Worm (Caenorhabditis elegans): Measurements from ENCODE around the gene C01G10.18.
A peak's percentile ranks its signal among the peaks of the same experiment; 100 is the strongest.

The C01G10.18 gene

ce11 chrV:15133812-15134211 is 45.3 kb upstream of the C01G10.18 start:
- TF ChIP-seq nhr-111 (GFP tag; optimal IDR thresholded peaks at IDR 0.05) (no peak), F37D6.2 (tag; optimal IDR thresholded peaks at IDR 0.05) (no peak), lin-29 (GFP tag; IDR thresholded peaks at IDR 0.05) (no peak), dmd-6 (GFP tag; IDR thresholded peaks at IDR 0.05) (peak; percentile 16; the same call in 1 of the 2 replicates), zip-11 (GFP tag; IDR thresholded peaks at IDR 0.05) (no peak), lir-3 (tag; optimal IDR thresholded peaks at IDR 0.05) (no peak), T26A8.4 (GFP tag; IDR thresholded peaks at IDR 0.05) (no peak), mdt-29 (GFP tag; IDR thresholded peaks at IDR 0.05) (no peak), F10B5.3 (tag; optimal IDR thresholded peaks at IDR 0.05) (no peak), daf-16 (GFP tag; optimal IDR thresholded peaks at IDR 0.05) (no peak), daf-16 (tag; optimal IDR thresholded peaks at IDR 0.05) (peak; percentile 25), R02D3.7 (tag; optimal IDR thresholded peaks at IDR 0.05) (no peak), duxl-1 (tag; optimal IDR thresholded peaks at IDR 0.05; ENCODE audit: poor library complexity) (no peak), hlh-30 (tag; optimal IDR thresholded peaks at IDR 0.05; ENCODE audit: insufficient read depth) (no peak), tra-1 (GFP tag; IDR thresholded peaks at IDR 0.05) (no peak), hlh-11 (tag; optimal IDR thresholded peaks at IDR 0.05) (no peak), ztf-7 (tag; optimal IDR thresholded peaks at IDR 0.05) (no peak), tag-97 (GFP tag; IDR thresholded peaks at IDR 0.05) (no peak), Y105C5A.15 (GFP tag; IDR thresholded peaks at IDR 0.05) (no peak), vab-7 (GFP tag; IDR thresholded peaks at IDR 0.05) (no peak), nhr-28 (tag; optimal IDR thresholded peaks at IDR 0.05) (peak; percentile 36), attf-4 (tag; optimal IDR thresholded peaks at IDR 0.05) (no peak), nhr-6 (tag; optimal IDR thresholded peaks at IDR 0.05) (peak; percentile 8)

ce11 chrV:15132423-15132822 is 43.9 kb upstream of the C01G10.18 start, which contains the start of gene str-171:
Gene str-171 (minus strand): TSS chrV:15132523.
- TF ChIP-seq lin-29 (GFP tag; IDR thresholded peaks at IDR 0.05) (no peak), ZK337.2 (GFP tag; IDR thresholded peaks at IDR 0.05) (no peak), lim-7 (GFP tag; IDR thresholded peaks at IDR 0.05) (no peak), D1046.2 (GFP tag; IDR thresholded peaks at IDR 0.05) (no peak), lin-1 (GFP tag; IDR thresholded peaks at IDR 0.05) (no peak), F26F4.8 (GFP tag; conservative IDR thresholded peaks at IDR 0.05) (no peak), zfp-3 (GFP tag; conservative IDR thresholded peaks at IDR 0.05) (no peak), spr-3 (GFP tag; optimal IDR thresholded peaks at IDR 0.05) (no peak), jun-1 (tag; optimal IDR thresholded peaks at IDR 0.05) (no peak), madf-5 (GFP tag; IDR thresholded peaks at IDR 0.05) (no peak), saeg-2 (GFP tag; IDR thresholded peaks at IDR 0.05) (no peak), ama-1 (optimal IDR thresholded peaks at IDR 0.05) (no peak)

- no peak for TF ChIP-seq pha-4 (GFP tag; IDR thresholded peaks at IDR 0.05)
- no peak for TF ChIP-seq pha-4 (tag; optimal IDR thresholded peaks at IDR 0.05)
- TF ChIP-seq hlh-30 (tag; optimal IDR thresholded peaks at IDR 0.05; ENCODE audit: insufficient read depth), result no peak
- no peak for TF ChIP-seq nhr-42 (GFP tag; IDR thresholded peaks at IDR 0.05)
- TF ChIP-seq dpl-1 (GFP tag; optimal IDR thresholded peaks at IDR 0.05), result no peak
- no peak for TF ChIP-seq lin-15B (tag; optimal IDR thresholded peaks at IDR 0.05)
- TF ChIP-seq ceh-28 (tag; optimal IDR thresholded peaks at IDR 0.05), result no peak
- no peak for TF ChIP-seq nhr-41 (GFP tag; IDR thresholded peaks at IDR 0.05)
- no peak for TF ChIP-seq daf-8 (GFP tag; IDR thresholded peaks at IDR 0.05)
- no peak for TF ChIP-seq nhr-25 (tag; optimal IDR thresholded peaks at IDR 0.05; ENCODE audit: borderline replicate concordance, insufficient read depth)
These were observed 39.4 kb upstream of the C01G10.18 start, which contains the start of gene srr-7 for ce11 chrV:15127955-15128354. Gene srr-7 (plus strand): TSS chrV:15128255.

Data from whole organism, L4 larva.